Worm (Caenorhabditis elegans): ENCODE data around the gene pat-4.

pat-4 gene

ce11 chrIII:89155-89554 is 5.5 kb downstream of the pat-4 start (continued):
- TF ChIP-seq ZK185.1 (tag; optimal IDR thresholded peaks at IDR 0.05; ENCODE audit: poor library complexity, severe bottlenecking) (no peak), him-1 (tag; optimal IDR thresholded peaks at IDR 0.05) (peak; percentile 84), hlh-26 (GFP tag; conservative IDR thresholded peaks at IDR 0.05) (no peak), nhr-90 (tag; optimal IDR thresholded peaks at IDR 0.05) (peak; percentile 67), C17E4.6 (GFP tag; IDR thresholded peaks at IDR 0.05) (peak; percentile 71), athp-1 (tag; optimal IDR thresholded peaks at IDR 0.05) (peak; percentile 73), xnd-1 (tag; optimal IDR thresholded peaks at IDR 0.05) (no peak), F33H1.4 (GFP tag; IDR thresholded peaks at IDR 0.05) (peak; percentile 37; the same call in 1 of the 2 replicates), hlh-12 (tag; optimal IDR thresholded peaks at IDR 0.05) (no peak), die-1 (tag; optimal IDR thresholded peaks at IDR 0.05) (peak; percentile 89), ceh-40 (GFP tag; IDR thresholded peaks at IDR 0.05) (0 out of 2 replicates have a peak, but pooled peaks have one; percentile 41), Y67H2A.10 (GFP tag; conservative IDR thresholded peaks at IDR 0.05) (no peak), rpc-1 (optimal IDR thresholded peaks at IDR 0.05) (peak; percentile 54), rpc-1 (tag; optimal IDR thresholded peaks at IDR 0.05) (peak; percentile 83), tbp1 (GFP tag; optimal IDR thresholded peaks at IDR 0.05) (peak; percentile 94), F55B11.4 (tag; optimal IDR thresholded peaks at IDR 0.05; ENCODE audit: borderline replicate concordance, insufficient read depth) (no peak), zfh-2 (GFP tag; conservative IDR thresholded peaks at IDR 0.05) (no peak), aptf-2 (GFP tag; conservative IDR thresholded peaks at IDR 0.05) (no peak), ama-1 (optimal IDR thresholded peaks at IDR 0.05) (no peak), ama-1 (GFP tag; optimal IDR thresholded peaks at IDR 0.05) (peak; percentile 46 to 81), nfya-2 (GFP tag; IDR thresholded peaks at IDR 0.05) (peak; percentile 71; the same call in 1 of the 2 replicates), Y79H2A.3 (GFP tag; conservative IDR thresholded peaks at IDR 0.05) (no peak), unc-130 (GFP tag; optimal IDR thresholded peaks at IDR 0.05) (peak; percentile 61), B0336.3 (GFP tag; IDR thresholded peaks at IDR 0.05) (peak; percentile 76), attf-3 (GFP tag; conservative IDR thresholded peaks at IDR 0.05) (peak; percentile 78), tlf-1 (GFP tag; optimal IDR thresholded peaks at IDR 0.05) (peak; percentile 63), F57A8.1 (GFP tag; optimal IDR thresholded peaks at IDR 0.05) (no peak), dox-1 (GFP tag; IDR thresholded peaks at IDR 0.05) (peak; percentile 78), cebp-2 (GFP tag; IDR thresholded peaks at IDR 0.05) (peak; percentile 73; the same call in 1 of the 2 replicates), D2030.7 (GFP tag; IDR thresholded peaks at IDR 0.05) (peak; percentile 91), Y53G8AR.9 (GFP tag; conservative IDR thresholded peaks at IDR 0.05) (peak; percentile 86), sdz-38 (tag; optimal IDR thresholded peaks at IDR 0.05) (no peak), nhr-179 (tag; optimal IDR thresholded peaks at IDR 0.05) (no peak), let-607 (tag; optimal IDR thresholded peaks at IDR 0.05) (peak in 1 of 2 experiments; percentile 18), repo-1 (tag; optimal IDR thresholded peaks at IDR 0.05) (peak; percentile 83), bed-1 (GFP tag; IDR thresholded peaks at IDR 0.05) (no peak), unc-62 (GFP tag; optimal IDR thresholded peaks at IDR 0.05) (no peak), pbrm-1 (GFP tag; IDR thresholded peaks at IDR 0.05) (peak; percentile 79; the same call in 1 of the 2 replicates), snpc-4 (GFP tag; optimal IDR thresholded peaks at IDR 0.05) (peak; percentile 49), snpc-4 (tag; optimal IDR thresholded peaks at IDR 0.05) (peak in 3 of 4 experiments; percentile 49 to 67 (median 61)), ztf-25 (GFP tag; IDR thresholded peaks at IDR 0.05) (peak; percentile 86), C06A6.2 (GFP tag; conservative IDR thresholded peaks at IDR 0.05) (no peak), F57C9.4 (tag; optimal IDR thresholded peaks at IDR 0.05) (peak; percentile 74), F10E7.11 (tag; optimal IDR thresholded peaks at IDR 0.05) (no peak), T26A5.8 (tag; optimal IDR thresholded peaks at IDR 0.05) (peak; percentile 42), egl-44 (GFP tag; IDR thresholded peaks at IDR 0.05) (no peak), ztf-18 (tag; optimal IDR thresholded peaks at IDR 0.05) (peak; percentile 32), F22D6.2 (tag; optimal IDR thresholded peaks at IDR 0.05) (peak; percentile 5), ceh-91 (GFP tag; IDR thresholded peaks at IDR 0.05) (peak; percentile 45; the same call in 1 of the 2 replicates), Y95B8A.8 (GFP tag; IDR thresholded peaks at IDR 0.05) (no peak)
